Worm (Caenorhabditis elegans): ENCODE results near the gene lgc-19.

- TF ChIP-seq tbx-11 (GFP tag; IDR thresholded peaks at IDR 0.05) (no peak), aly-1 (tag; optimal IDR thresholded peaks at IDR 0.05) (no peak), tbx-37 (GFP tag; conservative IDR thresholded peaks at IDR 0.05) (no peak), scrt-1 (GFP tag; IDR thresholded peaks at IDR 0.05) (no peak), flt-1 (GFP tag; IDR thresholded peaks at IDR 0.05) (no peak), ceh-13 (GFP tag; optimal IDR thresholded peaks at IDR 0.05) (no peak), tra-4 (tag; optimal IDR thresholded peaks at IDR 0.05) (no peak), ama-1 (optimal IDR thresholded peaks at IDR 0.05) (no peak), hmbx-1 (tag; optimal IDR thresholded peaks at IDR 0.05) (no peak)
Measured at ce11 chrIV:15962219-15962762, at the start of gene lgc-19.

All from whole organism, early embryonic.